Worm (Caenorhabditis elegans) whole organism, late embryonic: Measurements from ENCODE around the gene M176.9.

Source experiments
- C38D4.7 ChIP-seq: fragments of 200-800 bp; sonication (Bioruptor generic); optimal IDR thresholded peaks from 2 replicates; lab custom pipeline; 2018; ENCODE audit warnings: mild to moderate bottlenecking, missing genetic modification characterization, moderate library complexity, missing compliant biosample characterization
- K02D7.2 ChIP-seq: sonication (generic microtip); optimal IDR thresholded peaks from 2 replicates; lab custom pipeline; 2017; ENCODE audit warnings: mild to moderate bottlenecking, missing genetic modification characterization, missing compliant biosample characterization
- Y22D7AL.16 ChIP-seq: sonication (generic microtip); optimal IDR thresholded peaks from 2 replicates; lab custom pipeline; 2016; ENCODE audit warnings: missing genetic modification characterization, missing compliant biosample characterization
- ahr-1 ChIP-seq: sonication (generic microtip); optimal IDR thresholded peaks from 2 replicates; lab custom pipeline; 2016; ENCODE audit warnings: missing genetic modification characterization, missing compliant biosample characterization
- ama-1 ChIP-seq: fragments of 150-350 bp; optimal IDR thresholded peaks from 2 replicates; lab custom pipeline; 2014
- ceh-22 ChIP-seq: sonication (generic microtip); optimal IDR thresholded peaks from 2 replicates; lab custom pipeline; 2017; ENCODE audit warnings: missing biosample characterization, missing genetic modification characterization
- ceh-24 ChIP-seq: sonication (generic microtip); optimal IDR thresholded peaks from 2 replicates; lab custom pipeline; 2016; ENCODE audit warnings: mild to moderate bottlenecking, missing genetic modification characterization, missing compliant biosample characterization
- ceh-30 ChIP-seq: fragments of 150-350 bp; optimal IDR thresholded peaks from 2 replicates; lab custom pipeline; 2014; ENCODE audit warnings: missing biosample characterization, missing genetic modification characterization
- ceh-34 ChIP-seq: sonication (generic microtip); optimal IDR thresholded peaks from 2 replicates; lab custom pipeline; 2016; ENCODE audit warnings: mild to moderate bottlenecking, missing genetic modification characterization, missing compliant biosample characterization
- ceh-48 ChIP-seq: sonication (generic microtip); optimal IDR thresholded peaks from 2 replicates; lab custom pipeline; 2016; ENCODE audit warnings: missing genetic modification characterization, inconsistent platforms, missing compliant biosample characterization
- ceh-9 ChIP-seq: sonication (generic microtip); optimal IDR thresholded peaks from 2 replicates; lab custom pipeline; 2016; ENCODE audit warnings: mild to moderate bottlenecking, missing genetic modification characterization, inconsistent platforms, missing compliant biosample characterization
- dve-1 ChIP-seq: sonication (generic microtip); optimal IDR thresholded peaks from 2 replicates; lab custom pipeline; 2017; ENCODE audit warnings: antibody characterized with exemption, mild to moderate bottlenecking, missing genetic modification characterization, missing compliant biosample characterization
- elt-2 ChIP-seq: sonication (generic microtip); optimal IDR thresholded peaks from 2 replicates; lab custom pipeline; 2016; ENCODE audit warnings: missing genetic modification reagents, missing genetic modification characterization, missing compliant biosample characterization
- ets-4 ChIP-seq: sonication (generic microtip); optimal IDR thresholded peaks from 2 replicates; lab custom pipeline; 2016; ENCODE audit warnings: missing genetic modification characterization, missing compliant biosample characterization
- eyg-1 ChIP-seq: sonication (generic microtip); optimal IDR thresholded peaks from 2 replicates; lab custom pipeline; 2016; ENCODE audit warnings: missing genotype, missing genetic modification characterization, missing compliant biosample characterization
- fkh-6 ChIP-seq: sonication (generic microtip); optimal IDR thresholded peaks from 2 replicates; lab custom pipeline; 2016; ENCODE audit warnings: missing genetic modification characterization, missing compliant biosample characterization
- hlh-15 ChIP-seq: sonication (generic microtip); optimal IDR thresholded peaks from 2 replicates; lab custom pipeline; 2016; ENCODE audit warnings: missing genetic modification characterization, missing compliant biosample characterization
- lim-6 ChIP-seq: sonication (generic microtip); optimal IDR thresholded peaks from 2 replicates; lab custom pipeline; 2016; ENCODE audit warnings: missing genetic modification characterization, missing compliant biosample characterization
- lin-11 ChIP-seq: fragments of 200-800 bp; sonication (Bioruptor generic); optimal IDR thresholded peaks from 2 replicates; lab custom pipeline; 2018; ENCODE audit warnings: mild to moderate bottlenecking, missing genetic modification characterization, missing compliant biosample characterization
- mec-3 ChIP-seq: sonication (generic microtip); optimal IDR thresholded peaks from 2 replicates; lab custom pipeline; 2016; ENCODE audit warnings: borderline replicate concordance, missing genetic modification characterization, missing compliant biosample characterization
- nhr-232 ChIP-seq: sonication (generic microtip); optimal IDR thresholded peaks from 2 replicates; lab custom pipeline; 2016; ENCODE audit warnings: missing genetic modification characterization, missing compliant biosample characterization
- pax-1 ChIP-seq: fragments of 150-350 bp; optimal IDR thresholded peaks from 2 replicates; lab custom pipeline; 2014; ENCODE audit warnings: missing biosample characterization, missing genetic modification characterization
- pros-1 ChIP-seq: fragments of 150-350 bp; optimal IDR thresholded peaks from 2 replicates; lab custom pipeline; 2014; ENCODE audit warnings: missing biosample characterization, missing genetic modification reagents, missing genetic modification characterization
- sox-2 ChIP-seq: fragments of 200-800 bp; sonication (Bioruptor generic); IDR thresholded peaks from 2 replicates; pipeline ENCODE4 v1.3.6; 2022; ENCODE audit warnings: missing genetic modification reagents, missing genetic modification characterization, missing compliant biosample characterization
- sox-4 ChIP-seq: sonication (generic microtip); optimal IDR thresholded peaks from 2 replicates; lab custom pipeline; 2017; ENCODE audit warnings: mild to moderate bottlenecking, missing genetic modification characterization, inconsistent platforms, missing compliant biosample characterization
- syd-9 ChIP-seq: sonication (generic microtip); optimal IDR thresholded peaks from 2 replicates; lab custom pipeline; 2016; ENCODE audit warnings: mild to moderate bottlenecking, missing genetic modification characterization, moderate library complexity, missing compliant biosample characterization
- tbx-2 ChIP-seq: sonication (generic microtip); optimal IDR thresholded peaks from 2 replicates; lab custom pipeline; 2016; ENCODE audit warnings: missing genetic modification characterization, missing compliant biosample characterization
- tbx-7 ChIP-seq: sonication (generic microtip); optimal IDR thresholded peaks from 2 replicates; lab custom pipeline; 2016; ENCODE audit warnings: missing genotype, missing genetic modification characterization, missing compliant biosample characterization
- ttx-3 ChIP-seq: sonication (generic microtip); optimal IDR thresholded peaks from 2 replicates; lab custom pipeline; 2016; ENCODE audit warnings: missing genetic modification reagents, missing genetic modification characterization, missing compliant biosample characterization
- unc-3 ChIP-seq, 2 experiments: fragments of 200-800 bp in 1 of 2; sonication (Bioruptor generic) in 1 of 2; sonication (generic microtip) in 1 of 2; conservative IDR thresholded peaks in 1 of 2; optimal IDR thresholded peaks in 1 of 2; 2 replicates each; pipeline versions ENCODE4 v1.3.6 to Lab custom; 2016 to 2022; ENCODE audit warnings: missing compliant biosample characterization in 2 of 2, missing genetic modification characterization in 2 of 2, missing genetic modification reagents in 1 of 2
- unc-86 ChIP-seq: sonication (generic microtip); optimal IDR thresholded peaks from 2 replicates; lab custom pipeline; 2016; ENCODE audit warnings: missing genetic modification characterization, missing compliant biosample characterization
- zip-5 ChIP-seq: sonication (generic microtip); optimal IDR thresholded peaks from 2 replicates; lab custom pipeline; 2016; ENCODE audit warnings: missing genetic modification characterization, missing compliant biosample characterization
- ztf-16 ChIP-seq: sonication (generic microtip); optimal IDR thresholded peaks from 2 replicates; lab custom pipeline; 2017; ENCODE audit warnings: missing genetic modification characterization, missing compliant biosample characterization

The M176.9 gene

ce11 chrII:9398370-9398901, 13.0 kb downstream of the M176.9 start, which contains the start of the genes Y51B9A.14 and Y51B9A.8 (continued):
- TF ChIP-seq unc-86, result no peak

- no peak for TF ChIP-seq ceh-24 (tag; lab: Kevin White, UChicago)
- TF ChIP-seq tbx-2 (tag; lab: Kevin White, UChicago), result no peak
- no peak for TF ChIP-seq nhr-232 (tag; lab: Kevin White, UChicago)
- no peak for TF ChIP-seq ets-4
- no peak for TF ChIP-seq Y22D7AL.16 (tag; lab: Kevin White, UChicago)
- no peak for TF ChIP-seq lim-6 (tag; lab: Kevin White, UChicago)
- TF ChIP-seq elt-2, result no peak
- no peak for TF ChIP-seq K02D7.2 (tag; lab: Kevin White, UChicago)
- no peak for TF ChIP-seq sox-2 (GFP tag; lab: Robert Waterston, UW)
- TF ChIP-seq fkh-6 (tag; lab: Kevin White, UChicago), result no peak
- TF ChIP-seq ceh-22 (tag; lab: Kevin White, UChicago), result no peak
- TF ChIP-seq ahr-1, result no peak
- TF ChIP-seq mec-3, result no peak
- TF ChIP-seq pros-1 (tag; lab: Kevin White, UChicago), result no peak
- TF ChIP-seq ztf-16 (tag; lab: Kevin White, UChicago), result no peak
- TF ChIP-seq tbx-7 (tag; lab: Kevin White, UChicago), result no peak
- no peak for TF ChIP-seq lin-11 (tag; lab: Kevin White, UChicago)
- no peak for TF ChIP-seq hlh-15 (tag; lab: Kevin White, UChicago)
- TF ChIP-seq C38D4.7 (GFP tag; lab: Kevin White, UChicago), result no peak
- no peak for TF ChIP-seq dve-1
Observed at ce11 chrII:9397496-9397895, 13.9 kb downstream of the M176.9 start, which contains the start of gene Y51B9A.9. Y51B9A.9 (minus strand) TSS chrII:9397596.

ce11 chrII:9392724-9393123, 18.7 kb downstream of the M176.9 start, which contains the start of gene lido-17:
lido-17 (minus strand) TSS chrII:9392824.
- TF ChIP-seq ceh-22 (tag; lab: Kevin White, UChicago) (no peak), sox-4 (no peak), mec-3 (no peak), zip-5 (tag; lab: Kevin White, UChicago) (no peak), eyg-1 (no peak), ceh-9 (tag; lab: Kevin White, UChicago) (no peak), K02D7.2 (tag; lab: Kevin White, UChicago) (no peak), lin-11 (tag; lab: Kevin White, UChicago) (no peak), syd-9 (tag; lab: Kevin White, UChicago) (no peak), ama-1 (lab: Kevin White, UChicago) (no peak), unc-3 (GFP tag; conservative IDR thresholded peaks at IDR 0.05; lab: Robert Waterston, UW) (no peak), unc-3 (tag; optimal IDR thresholded peaks at IDR 0.05; lab: Kevin White, UChicago) (no peak), ceh-48 (tag; lab: Kevin White, UChicago) (no peak)
- TF ChIP-seq, all 69 proteins: peak for 0

ce11 chrII:9385241-9385640, 26.2 kb downstream of the M176.9 start, which contains the start of gene C06C3.7:
C06C3.7 (plus strand) TSS chrII:9385541.
- no peak for TF ChIP-seq ceh-30 (tag; lab: Kevin White, UChicago)

ce11 chrII:9379796-9380195, 31.6 kb downstream of the M176.9 start, which contains the start of gene srh-48:
srh-48 (plus strand) TSS chrII:9380096.
- TF ChIP-seq ttx-3 (tag; lab: Kevin White, UChicago) (no peak), eyg-1 (no peak), ets-4 (no peak), pax-1 (tag; lab: Kevin White, UChicago) (no peak)

- TF ChIP-seq ceh-34, result no peak
Observed at ce11 chrII:9378174-9378573, 33.2 kb downstream of the M176.9 start.
